Worm (Caenorhabditis elegans) whole organism, L4 larva: ENCODE data around the gene F59D12.5.

Experiments
- hlh-11 ChIP-seq: fragments of 200-800 bp; sonication (Bioruptor generic); optimal IDR thresholded peaks from 2 replicates; lab custom pipeline; 2018; ENCODE audit warnings: mild to moderate bottlenecking, missing genetic modification characterization, missing compliant biosample characterization
- lsy-2 ChIP-seq, 2 experiments: fragments of 150-350 bp in 1 of 2; sonication (generic microtip) in 1 of 2; optimal IDR thresholded peaks; 2 replicates each; lab custom pipeline; 2014 to 2017; ENCODE audit warnings: missing biosample characterization in 2 of 2, missing genetic modification characterization in 2 of 2
- tag-97 ChIP-seq: fragments of 200-800 bp; sonication (Bioruptor generic); IDR thresholded peaks from 2 replicates; pipeline ENCODE4 v1.3.6; 2022; ENCODE audit warnings: missing genetic modification characterization, missing compliant biosample characterization
- zip-11 ChIP-seq: fragments of 200-800 bp; sonication (Bioruptor generic); IDR thresholded peaks from 2 replicates; pipeline ENCODE4 v1.3.6; 2022; ENCODE audit warnings: missing genetic modification characterization, missing compliant biosample characterization
- ztf-11 ChIP-seq: fragments of 150-350 bp; optimal IDR thresholded peaks from 2 replicates; lab custom pipeline; 2014; ENCODE audit warnings: missing biosample characterization, missing genetic modification characterization

ce11 chrX:15689244-15689643 lies 42.1 kb upstream of the F59D12.5 start, which contains the start of gene C03H12.1:
- TF ChIP-seq tag-97 (no peak), hlh-11 (tag; lab: Kevin White, UChicago) (peak; percentile 63), zip-11 (GFP tag; lab: Robert Waterston, UW) (no peak), lsy-2 (tag; optimal IDR thresholded peaks at IDR 0.05; lab: Kevin White, UChicago) (no peak), ztf-11 (tag; lab: Kevin White, UChicago) (no peak)
